Worm (Caenorhabditis elegans) whole organism, mixed stage, embryonic: Measurements from ENCODE around the gene rab-21.

Source experiments
- blmp-1 ChIP-seq: fragments of 150-350 bp; optimal IDR thresholded peaks from 2 replicates; lab custom pipeline; 2014; ENCODE audit warnings: missing biosample characterization, missing genetic modification characterization
- ces-1 ChIP-seq: fragments of 150-350 bp; optimal IDR thresholded peaks from 2 replicates; lab custom pipeline; 2014; ENCODE audit warnings: missing biosample characterization, missing genetic modification reagents, missing genetic modification characterization
- elt-1 ChIP-seq: sonication (generic microtip); optimal IDR thresholded peaks from 2 replicates; lab custom pipeline; 2017; ENCODE audit warnings: missing genetic modification characterization, mild to moderate bottlenecking, missing compliant biosample characterization, antibody characterized with exemption, moderate library complexity, borderline replicate concordance; ENCODE audit not compliant: insufficient read depth
- elt-3 ChIP-seq: fragments of 150-350 bp; optimal IDR thresholded peaks from 2 replicates; lab custom pipeline; 2014; ENCODE audit warnings: missing biosample characterization, missing genetic modification characterization
- flh-1 ChIP-seq: fragments of 200-800 bp; sonication (Bioruptor generic); optimal IDR thresholded peaks from 2 replicates; lab custom pipeline; 2018; ENCODE audit warnings: mild to moderate bottlenecking, missing genetic modification characterization, moderate library complexity, missing compliant biosample characterization
- nhr-12 ChIP-seq: fragments of 150-350 bp; optimal IDR thresholded peaks from 2 replicates; lab custom pipeline; 2014; ENCODE audit warnings: missing biosample characterization, missing genetic modification characterization
- nhr-237 ChIP-seq: fragments of 150-350 bp; optimal IDR thresholded peaks from 2 replicates; lab custom pipeline; 2014; ENCODE audit warnings: missing biosample characterization, missing genetic modification characterization
- nhr-76 ChIP-seq: sonication (generic microtip); optimal IDR thresholded peaks from 2 replicates; lab custom pipeline; 2017; ENCODE audit warnings: missing biosample characterization, missing genetic modification characterization
- pha-4 ChIP-seq: fragments of 150-350 bp; optimal IDR thresholded peaks from 2 replicates; lab custom pipeline; 2018; ENCODE audit warnings: missing biosample characterization, missing genetic modification reagents, missing genetic modification characterization
- snpc-4 ChIP-seq: fragments of 150-350 bp; optimal IDR thresholded peaks from 2 replicates; lab custom pipeline; 2014; ENCODE audit warnings: missing biosample characterization, missing genetic modification characterization
- tbx-8 ChIP-seq: fragments of 200-800 bp; sonication (Bioruptor generic); optimal IDR thresholded peaks from 2 replicates; lab custom pipeline; 2018; ENCODE audit warnings: mild to moderate bottlenecking, missing genetic modification characterization, moderate library complexity, missing compliant biosample characterization
- unc-39 ChIP-seq: fragments of 150-350 bp; optimal IDR thresholded peaks from 2 replicates; lab custom pipeline; 2014; ENCODE audit warnings: missing biosample characterization, missing genetic modification characterization
- unc-62 ChIP-seq: fragments of 150-350 bp; optimal IDR thresholded peaks from 2 replicates; lab custom pipeline; 2014; ENCODE audit warnings: missing biosample characterization, missing genetic modification reagents, missing genetic modification characterization
- ztf-11 ChIP-seq: fragments of 150-350 bp; optimal IDR thresholded peaks from 2 replicates; lab custom pipeline; 2014; ENCODE audit warnings: missing biosample characterization, missing genetic modification characterization

- TF ChIP-seq nhr-237: no peak
- no peak for TF ChIP-seq unc-62 (GFP tag; lab: Kevin White, UChicago)
- TF ChIP-seq snpc-4 (tag; lab: Kevin White, UChicago): no peak
- no peak for TF ChIP-seq nhr-76 (tag; lab: Kevin White, UChicago)
- no peak for TF ChIP-seq blmp-1 (tag; lab: Kevin White, UChicago)
- no peak for TF ChIP-seq elt-1
- no peak for TF ChIP-seq tbx-8 (GFP tag; lab: Kevin White, UChicago)
- no peak for TF ChIP-seq flh-1 (GFP tag; lab: Kevin White, UChicago)
- TF ChIP-seq pha-4 (tag; lab: Kevin White, UChicago): no peak
- TF ChIP-seq nhr-12 (tag; lab: Kevin White, UChicago): no peak
- TF ChIP-seq unc-39 (tag; lab: Kevin White, UChicago): no peak
- no peak for TF ChIP-seq elt-3
- TF ChIP-seq ces-1: no peak
- no peak for TF ChIP-seq ztf-11 (tag; lab: Kevin White, UChicago)
Measured at ce11 chrII:8755270-8755669, 40.5 kb upstream of the rab-21 start, which contains the start of gene K08F8.7.
